Fruit fly (Drosophila melanogaster) whole organism, prepupa: ENCODE data around the gene CG9588.

Experiments
- Blimp-1 ChIP-seq: fragments of 200-800 bp; sonication (Bioruptor generic); optimal IDR thresholded peaks from 3 replicates; lab custom pipeline; 2017; ENCODE audit warnings: missing biosample characterization, missing genetic modification characterization, mild to moderate bottlenecking, moderate library complexity, missing genetic modification reagents
- CG34406 ChIP-seq: fragments of 200-800 bp; sonication (Bioruptor generic); optimal IDR thresholded peaks from 3 replicates; lab custom pipeline; 2016; ENCODE audit warnings: missing biosample characterization, missing genetic modification characterization
- CG9139 ChIP-seq: fragments of 200-800 bp; sonication (Bioruptor generic); optimal IDR thresholded peaks from 3 replicates; lab custom pipeline; 2017; ENCODE audit warnings: missing biosample characterization, mild to moderate bottlenecking, missing genetic modification characterization
- Hr39 ChIP-seq: fragments of 200-800 bp; sonication (Bioruptor generic); optimal IDR thresholded peaks from 2 replicates; lab custom pipeline; 2016; ENCODE audit warnings: missing biosample characterization, missing genetic modification characterization
- Hr4 ChIP-seq: fragments of 200-800 bp; sonication (Bioruptor generic); optimal IDR thresholded peaks from 3 replicates; lab custom pipeline; 2016; ENCODE audit warnings: missing biosample characterization, missing genetic modification characterization
- OdsH ChIP-seq: fragments of 200-800 bp; sonication (Bioruptor generic); optimal IDR thresholded peaks from 3 replicates; lab custom pipeline; 2016; ENCODE audit warnings: missing biosample characterization, missing genetic modification characterization
- Sox15 ChIP-seq: fragments of 200-800 bp; sonication (Bioruptor generic); optimal IDR thresholded peaks from 3 replicates; lab custom pipeline; 2016; ENCODE audit warnings: missing biosample characterization, missing genetic modification characterization
- cyc ChIP-seq: fragments of 200-800 bp; sonication (Bioruptor generic); optimal IDR thresholded peaks from 3 replicates; lab custom pipeline; 2016; ENCODE audit warnings: missing biosample characterization, missing genetic modification characterization
- spab ChIP-seq: fragments of 200-800 bp; sonication (Bioruptor generic); optimal IDR thresholded peaks from 2 replicates; lab custom pipeline; 2017; ENCODE audit warnings: missing biosample characterization, mild to moderate bottlenecking, missing genetic modification characterization, missing genetic modification reagents

DNA sequence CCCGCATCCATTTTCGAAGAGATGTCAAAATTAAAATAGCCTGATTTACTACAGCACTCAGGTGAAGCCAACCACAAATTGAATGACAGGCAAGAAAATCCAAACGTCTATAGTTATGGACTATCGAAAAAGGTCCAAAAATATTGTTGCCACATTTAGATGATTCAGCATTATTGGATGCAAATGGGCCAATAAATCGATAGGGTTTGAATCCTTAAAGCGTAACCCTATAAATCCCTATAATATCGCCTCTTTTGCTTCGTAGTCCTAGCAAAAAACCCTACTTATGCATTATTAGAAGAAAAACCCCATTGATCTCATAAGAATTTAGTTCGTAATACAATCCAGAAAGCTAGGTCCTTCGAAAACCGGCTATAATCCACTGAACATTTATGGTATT lies 20.2 kb downstream of the CG9588 start, which contains the start of gene Rbp4:
- TF ChIP-seq spab (GFP tag; lab: Kevin White, UChicago): no peak
- no peak for TF ChIP-seq Blimp-1 (GFP tag; lab: Kevin White, UChicago)
- TF ChIP-seq OdsH (GFP tag; lab: Kevin White, UChicago): no peak
- TF ChIP-seq cyc (GFP tag; lab: Kevin White, UChicago): no peak
- no peak for TF ChIP-seq CG9139 (GFP tag; lab: Kevin White, UChicago)
- TF ChIP-seq Hr4 (GFP tag; lab: Kevin White, UChicago): no peak
- TF ChIP-seq CG34406 (GFP tag; lab: Kevin White, UChicago): no peak
- TF ChIP-seq Hr39 (GFP tag; lab: Kevin White, UChicago): no peak
- no peak for TF ChIP-seq Sox15 (GFP tag; lab: Kevin White, UChicago)
